Worm (Caenorhabditis elegans) whole organism, L3 larva: ENCODE results near the gene T11F9.14.
"Not testable (repeated sequence)": the region's sequence is repeated elsewhere in the genome, so short reads cannot be mapped to it uniquely, and the experiment has no call there.

Source experiments
- R02D3.7 ChIP-seq: fragments of 150-350 bp; optimal IDR thresholded peaks from 2 replicates; lab custom pipeline; 2014; ENCODE audit warnings: missing biosample characterization, missing genetic modification characterization
- ZK546.5 ChIP-seq: sonication (generic microtip); optimal IDR thresholded peaks from 2 replicates; lab custom pipeline; 2017; ENCODE audit warnings: missing biosample characterization, missing genetic modification characterization
- aly-2 ChIP-seq: fragments of 150-350 bp; optimal IDR thresholded peaks from 2 replicates; lab custom pipeline; 2014; ENCODE audit warnings: missing biosample characterization, missing genetic modification characterization
- ama-1 ChIP-seq: fragments of 150-350 bp; optimal IDR thresholded peaks from 2 replicates; lab custom pipeline; 2018
- ceh-16 ChIP-seq: sonication (generic microtip); optimal IDR thresholded peaks from 2 replicates; lab custom pipeline; 2017; ENCODE audit warnings: missing biosample characterization, missing genetic modification characterization
- ceh-28 ChIP-seq: fragments of 150-350 bp; optimal IDR thresholded peaks from 2 replicates; lab custom pipeline; 2014; ENCODE audit warnings: missing biosample characterization, missing genetic modification reagents, missing genetic modification characterization
- ceh-82 ChIP-seq: fragments of 150-350 bp; optimal IDR thresholded peaks from 2 replicates; lab custom pipeline; 2014; ENCODE audit warnings: missing biosample characterization, missing genetic modification characterization
- ceh-9 ChIP-seq: sonication (generic microtip); optimal IDR thresholded peaks from 2 replicates; lab custom pipeline; 2018; ENCODE audit warnings: missing biosample characterization, missing genetic modification characterization
- daf-12 ChIP-seq: fragments of 150-350 bp; optimal IDR thresholded peaks from 2 replicates; lab custom pipeline; 2014; ENCODE audit warnings: missing biosample characterization, missing genetic modification reagents, missing genetic modification characterization
- egl-27 ChIP-seq: sonication (generic microtip); optimal IDR thresholded peaks from 4 replicates; lab custom pipeline; 2017; ENCODE audit warnings: missing biosample characterization, missing genetic modification reagents, missing genetic modification characterization
- egl-5 ChIP-seq: fragments of 150-350 bp; optimal IDR thresholded peaks from 2 replicates; lab custom pipeline; 2017; ENCODE audit warnings: missing biosample characterization, missing genetic modification reagents, missing genetic modification characterization, inconsistent platforms
- elt-2 ChIP-seq: sonication (generic microtip); optimal IDR thresholded peaks from 2 replicates; lab custom pipeline; 2016; ENCODE audit warnings: missing genetic modification reagents, mild to moderate bottlenecking, missing genetic modification characterization, missing compliant biosample characterization
- elt-3 ChIP-seq, 3 experiments: fragments of 150-350 bp in 1 of 3; sonication (generic microtip) in 2 of 3; optimal IDR thresholded peaks; 2 replicates in 2 of 3; 4 replicates in 1 of 3; lab custom pipeline; 2014 to 2017; ENCODE audit warnings: missing biosample characterization in 3 of 3, missing genetic modification characterization in 3 of 3
- eor-1 ChIP-seq, 2 experiments: fragments of 150-350 bp; optimal IDR thresholded peaks; 2 replicates each; lab custom pipeline; 2014 to 2018; ENCODE audit warnings: missing biosample characterization in 2 of 2, missing genetic modification characterization in 2 of 2
- fkh-10 ChIP-seq: sonication (generic microtip); optimal IDR thresholded peaks from 2 replicates; lab custom pipeline; 2017; ENCODE audit warnings: missing biosample characterization, missing genetic modification reagents, missing genetic modification characterization
- fkh-2 ChIP-seq: fragments of 150-350 bp; optimal IDR thresholded peaks from 2 replicates; lab custom pipeline; 2014; ENCODE audit warnings: missing biosample characterization, missing genetic modification reagents, missing genetic modification characterization
- fos-1 ChIP-seq: fragments of 150-350 bp; optimal IDR thresholded peaks from 2 replicates; lab custom pipeline; 2014; ENCODE audit warnings: missing biosample characterization, missing genetic modification characterization
- jun-1 ChIP-seq: fragments of 150-350 bp; optimal IDR thresholded peaks from 2 replicates; lab custom pipeline; 2014; ENCODE audit warnings: missing biosample characterization, missing genetic modification reagents, missing genetic modification characterization
- lin-39 ChIP-seq: fragments of 150-350 bp; optimal IDR thresholded peaks from 2 replicates; lab custom pipeline; 2018; ENCODE audit warnings: missing biosample characterization, missing genetic modification reagents, missing genetic modification characterization
- lsy-12 ChIP-seq: sonication (generic microtip); optimal IDR thresholded peaks from 2 replicates; lab custom pipeline; 2016; ENCODE audit warnings: mild to moderate bottlenecking, missing genetic modification characterization, missing compliant biosample characterization
- mdl-1 ChIP-seq: fragments of 150-350 bp; optimal IDR thresholded peaks from 2 replicates; lab custom pipeline; 2014; ENCODE audit warnings: missing biosample characterization, missing genetic modification characterization
- mml-1 ChIP-seq: fragments of 150-350 bp; sonication (generic microtip); optimal IDR thresholded peaks from 3 replicates; lab custom pipeline; 2014; ENCODE audit warnings: missing biosample characterization, missing genetic modification characterization
- nfya-1 ChIP-seq: sonication (generic microtip); optimal IDR thresholded peaks from 2 replicates; lab custom pipeline; 2017; ENCODE audit warnings: missing genetic modification characterization, mild to moderate bottlenecking, missing compliant biosample characterization, antibody characterized with exemption, moderate library complexity; ENCODE audit not compliant: insufficient read depth
- nhr-23 ChIP-seq: fragments of 150-350 bp; optimal IDR thresholded peaks from 2 replicates; lab custom pipeline; 2014; ENCODE audit warnings: missing biosample characterization, missing genetic modification reagents, missing genetic modification characterization
- nhr-25 ChIP-seq: sonication (generic microtip); optimal IDR thresholded peaks from 2 replicates; lab custom pipeline; 2017; ENCODE audit warnings: missing biosample characterization, missing genetic modification characterization
- nhr-43 ChIP-seq: sonication (generic microtip); optimal IDR thresholded peaks from 2 replicates; lab custom pipeline; 2016; ENCODE audit warnings: mild to moderate bottlenecking, missing genetic modification characterization, missing compliant biosample characterization; ENCODE audit not compliant: poor library complexity, severe bottlenecking
- nhr-76 ChIP-seq: fragments of 150-350 bp; sonication (generic microtip); optimal IDR thresholded peaks from 5 replicates; lab custom pipeline; 2014; ENCODE audit warnings: missing biosample characterization, missing genetic modification characterization
- pha-4 ChIP-seq: fragments of 150-350 bp; optimal IDR thresholded peaks from 2 replicates; lab custom pipeline; 2014; ENCODE audit warnings: missing biosample characterization, missing genetic modification reagents, missing genetic modification characterization
- pqm-1 ChIP-seq: fragments of 150-350 bp; optimal IDR thresholded peaks from 2 replicates; lab custom pipeline; 2017; ENCODE audit warnings: missing biosample characterization, missing genetic modification characterization, inconsistent platforms
- sea-2 ChIP-seq: fragments of 150-350 bp; sonication (generic microtip); optimal IDR thresholded peaks from 4 replicates; lab custom pipeline; 2014; ENCODE audit warnings: missing biosample characterization, missing genetic modification reagents, missing genetic modification characterization
- skn-1 ChIP-seq: fragments of 150-350 bp; optimal IDR thresholded peaks from 2 replicates; lab custom pipeline; 2014; ENCODE audit warnings: missing biosample characterization, missing genetic modification characterization
- snpc-4 ChIP-seq: fragments of 150-350 bp; optimal IDR thresholded peaks from 2 replicates; lab custom pipeline; 2014; ENCODE audit warnings: missing biosample characterization, missing genetic modification characterization
- tbx-2 ChIP-seq: sonication (generic microtip); optimal IDR thresholded peaks from 2 replicates; lab custom pipeline; 2016; ENCODE audit warnings: mild to moderate bottlenecking, missing genetic modification characterization, missing compliant biosample characterization
- unc-39 ChIP-seq: sonication (generic microtip); optimal IDR thresholded peaks from 4 replicates; lab custom pipeline; 2017; ENCODE audit warnings: missing biosample characterization, missing genetic modification characterization
- unc-62 ChIP-seq: fragments of 150-350 bp; sonication (generic microtip); optimal IDR thresholded peaks from 4 replicates; lab custom pipeline; 2014; ENCODE audit warnings: missing biosample characterization, missing genetic modification reagents, missing genetic modification characterization
- zag-1 ChIP-seq: fragments of 150-350 bp; optimal IDR thresholded peaks from 2 replicates; lab custom pipeline; 2014; ENCODE audit warnings: missing biosample characterization, missing genetic modification characterization
- ztf-11 ChIP-seq: fragments of 150-350 bp; optimal IDR thresholded peaks from 2 replicates; lab custom pipeline; 2014; ENCODE audit warnings: missing biosample characterization, missing genetic modification characterization
- ztf-4 ChIP-seq: fragments of 150-350 bp; optimal IDR thresholded peaks from 2 replicates; lab custom pipeline; 2014; ENCODE audit warnings: missing biosample characterization, missing genetic modification characterization

The T11F9.14 gene

ce11 chrV:11486680-11487079, 6.0 kb upstream of the T11F9.14 start, which contains the start of gene T11F9.10:
TSS of gene T11F9.10 (plus strand) at chrV:11486980.
- TF ChIP-seq nfya-1 (tag; lab: Kevin White, UChicago) (no peak), fkh-2 (tag; lab: Kevin White, UChicago) (no peak), unc-39 (no peak), zag-1 (tag; lab: Kevin White, UChicago) (no peak), pqm-1 (tag; lab: Kevin White, UChicago) (no peak), elt-2 (tag; lab: Kevin White, UChicago) (no peak), lsy-12 (no peak), elt-3 (tag; optimal IDR thresholded peaks at IDR 0.05; lab: Kevin White, UChicago) (no peak), eor-1 (tag; optimal IDR thresholded peaks at IDR 0.05; lab: Kevin White, UChicago) (no peak), R02D3.7 (no peak), fkh-10 (GFP tag; lab: Kevin White, UChicago) (no peak), aly-2 (tag; lab: Kevin White, UChicago) (no peak)

ce11 chrV:11485558-11485957, 4.9 kb upstream of the T11F9.14 start, which contains the start of gene srh-1:
TSS of gene srh-1 (plus strand) at chrV:11485858.
- no peak for TF ChIP-seq pqm-1 (tag; lab: Kevin White, UChicago)
- TF ChIP-seq elt-3 (tag; optimal IDR thresholded peaks at IDR 0.05; lab: Kevin White, UChicago) = no peak
- TF ChIP-seq eor-1 (tag; optimal IDR thresholded peaks at IDR 0.05; lab: Kevin White, UChicago) = no peak
- TF ChIP-seq nhr-43 (tag; lab: Kevin White, UChicago) = no peak
- no peak for TF ChIP-seq nhr-23 (tag; lab: Kevin White, UChicago)
- TF ChIP-seq mml-1 = no peak
- no peak for TF ChIP-seq ztf-11 (tag; lab: Kevin White, UChicago)
- TF ChIP-seq ztf-4 (tag; lab: Kevin White, UChicago) = no peak
- TF ChIP-seq ceh-9 (tag; lab: Kevin White, UChicago) = no peak
- no peak for TF ChIP-seq nhr-76
- no peak for TF ChIP-seq R02D3.7
- TF ChIP-seq ceh-16 (tag; lab: Kevin White, UChicago) = no peak
- TF ChIP-seq ceh-82 (tag; lab: Kevin White, UChicago) = no peak

ce11 chrV:11484404-11484803, 3.8 kb upstream of the T11F9.14 start:
- TF ChIP-seq ztf-4 (tag; lab: Kevin White, UChicago) (no peak), nhr-76 (no peak), R02D3.7 (no peak), pha-4 (tag; lab: Kevin White, UChicago) (no peak), daf-12 (tag; lab: Kevin White, UChicago) (no peak), lin-39 (tag; lab: Kevin White, UChicago) (no peak), eor-1 (tag; optimal IDR thresholded peaks at IDR 0.05; lab: Kevin White, UChicago) (no peak), ceh-9 (tag; lab: Kevin White, UChicago) (no peak)

ce11 chrV:11483580-11484092, 3.0 kb upstream of the T11F9.14 start, which contains the start of gene col-157:
TSS of gene col-157 (plus strand) at chrV:11484042.
- TF ChIP-seq unc-39; eor-1 (tag; optimal IDR thresholded peaks at IDR 0.05; lab: Kevin White, UChicago); nhr-23 (tag; lab: Kevin White, UChicago): not testable (repeated sequence)

- TF ChIP-seq tbx-2 (no peak), egl-27 (tag; lab: Kevin White, UChicago) (no peak), ama-1 (lab: Kevin White, UChicago) (no peak)
These were observed 1.2 kb downstream of the T11F9.14 start, which contains the start of gene T11F9.22 for ce11 chrV:11479406-11479805. TSS of gene T11F9.22 (plus strand) at chrV:11479706.

ce11 chrV:11475638-11476037, 5.0 kb downstream of the T11F9.14 start, which contains the start of gene T11F9.7:
TSS of gene T11F9.7 (plus strand) at chrV:11475938.
- TF ChIP-seq jun-1 (tag; lab: Kevin White, UChicago); R02D3.7; ceh-9 (tag; lab: Kevin White, UChicago): not testable (repeated sequence)

ce11 chrV:11474399-11474798, 6.2 kb downstream of the T11F9.14 start, which contains the start of gene nas-22:
TSS of gene nas-22 (plus strand) at chrV:11474699.
- TF ChIP-seq egl-27 (tag; lab: Kevin White, UChicago) (no peak), ZK546.5 (tag; lab: Kevin White, UChicago) (no peak), fos-1 (tag; lab: Kevin White, UChicago) (no peak), snpc-4 (tag; lab: Kevin White, UChicago) (no peak), egl-5 (tag; lab: Kevin White, UChicago) (no peak), skn-1 (tag; lab: Kevin White, UChicago) (no peak), elt-2 (tag; lab: Kevin White, UChicago) (no peak), tbx-2 (no peak), mdl-1 (tag; lab: Kevin White, UChicago) (no peak), ama-1 (lab: Kevin White, UChicago) (no peak), unc-62 (GFP tag; lab: Kevin White, UChicago) (no peak), ztf-11 (tag; lab: Kevin White, UChicago) (no peak), sea-2 (no peak), nhr-23 (tag; lab: Kevin White, UChicago) (no peak), fkh-10 (GFP tag; lab: Kevin White, UChicago) (no peak), nhr-25 (no peak), ceh-28 (tag; lab: Kevin White, UChicago) (no peak), nhr-43 (tag; lab: Kevin White, UChicago) (no peak), eor-1 (tag; optimal IDR thresholded peaks at IDR 0.05; lab: Kevin White, UChicago) (no peak), pha-4 (tag; lab: Kevin White, UChicago) (no peak)
- TF ChIP-seq, all 47 proteins: peak for 0
